Fruit fly (Drosophila melanogaster) whole organism, prepupa: ENCODE results near the gene CG8379.

Experiments used
- Blimp-1 ChIP-seq: fragments of 200-800 bp; sonication (Bioruptor generic); optimal IDR thresholded peaks from 3 replicates; lab custom pipeline; 2017; ENCODE audit warnings: missing biosample characterization, missing genetic modification characterization, mild to moderate bottlenecking, moderate library complexity, missing genetic modification reagents
- CG11294 ChIP-seq: fragments of 200-800 bp; sonication (Bioruptor generic); IDR thresholded peaks from 2 replicates; pipeline ENCODE4 v1.3.6; 2022; ENCODE audit warnings: missing biosample characterization, missing genetic modification characterization
- CG11762 ChIP-seq: fragments of 200-800 bp; sonication (Bioruptor generic); optimal IDR thresholded peaks from 3 replicates; lab custom pipeline; 2016; ENCODE audit warnings: missing biosample characterization, missing genetic modification characterization; ENCODE audit not compliant: insufficient read depth
- CG11902 ChIP-seq: fragments of 200-800 bp; sonication (Bioruptor generic); optimal IDR thresholded peaks from 3 replicates; lab custom pipeline; 2016; ENCODE audit warnings: missing biosample characterization, missing genetic modification characterization
- CG15336 ChIP-seq: fragments of 200-800 bp; sonication (Bioruptor generic); IDR thresholded peaks from 2 replicates; pipeline ENCODE4 v1.3.6; 2022; ENCODE audit warnings: missing biosample characterization, missing genetic modification characterization
- CG1621 ChIP-seq: fragments of 200-800 bp; sonication (Bioruptor generic); optimal IDR thresholded peaks from 3 replicates; lab custom pipeline; 2018; ENCODE audit warnings: missing biosample characterization, mild to moderate bottlenecking, missing genetic modification characterization
- CG16779 ChIP-seq: fragments of 200-800 bp; sonication (Bioruptor generic); optimal IDR thresholded peaks from 3 replicates; lab custom pipeline; 2017; ENCODE audit warnings: missing biosample characterization, mild to moderate bottlenecking, missing genetic modification characterization
- CG3032 ChIP-seq: fragments of 200-800 bp; optimal IDR thresholded peaks from 2 replicates; lab custom pipeline; 2019; ENCODE audit warnings: missing biosample characterization, mild to moderate bottlenecking, missing genetic modification characterization, moderate library complexity
- CG31627 ChIP-seq: fragments of 200-800 bp; sonication (Bioruptor generic); optimal IDR thresholded peaks from 3 replicates; lab custom pipeline; 2016; ENCODE audit warnings: missing biosample characterization, missing genetic modification characterization
- CG32006 ChIP-seq: fragments of 200-800 bp; sonication (Bioruptor generic); optimal IDR thresholded peaks from 3 replicates; lab custom pipeline; 2017; ENCODE audit warnings: missing biosample characterization, mild to moderate bottlenecking, missing genetic modification characterization
- CG34406 ChIP-seq: fragments of 200-800 bp; sonication (Bioruptor generic); optimal IDR thresholded peaks from 3 replicates; lab custom pipeline; 2016; ENCODE audit warnings: missing biosample characterization, missing genetic modification characterization
- CG3919 ChIP-seq: fragments of 200-800 bp; sonication (Bioruptor generic); optimal IDR thresholded peaks from 3 replicates; lab custom pipeline; 2016; ENCODE audit warnings: missing biosample characterization, missing genetic modification characterization
- CG6163 ChIP-seq: fragments of 200-800 bp; sonication (Bioruptor generic); IDR thresholded peaks from 3 replicates; pipeline ENCODE4 v1.3.6; 2022; ENCODE audit warnings: missing biosample characterization, missing genetic modification characterization
- CG6276 ChIP-seq: fragments of 200-800 bp; sonication (Bioruptor generic); optimal IDR thresholded peaks from 2 replicates; lab custom pipeline; 2017; ENCODE audit warnings: missing biosample characterization, mild to moderate bottlenecking, missing genetic modification characterization
- CG6792 ChIP-seq: fragments of 200-800 bp; sonication (Bioruptor generic); optimal IDR thresholded peaks from 3 replicates; lab custom pipeline; 2016; ENCODE audit warnings: missing biosample characterization, missing genetic modification characterization
- CG6808 ChIP-seq: fragments of 200-800 bp; sonication (Bioruptor generic); optimal IDR thresholded peaks from 3 replicates; lab custom pipeline; 2017; ENCODE audit warnings: missing biosample characterization, missing genetic modification characterization, mild to moderate bottlenecking, moderate library complexity, missing genetic modification reagents
- CG7368 ChIP-seq: fragments of 200-800 bp; sonication (Bioruptor generic); optimal IDR thresholded peaks from 3 replicates; lab custom pipeline; 2016; ENCODE audit warnings: missing biosample characterization, missing genetic modification characterization
- CG8319 ChIP-seq: fragments of 200-800 bp; sonication (Bioruptor generic); optimal IDR thresholded peaks from 3 replicates; lab custom pipeline; 2016; ENCODE audit warnings: missing biosample characterization, missing genetic modification characterization
- Eip78C ChIP-seq: fragments of 200-800 bp; sonication (Bioruptor generic); peaks from one replicate; lab custom pipeline; 2016; ENCODE audit warnings: missing biosample characterization, missing genetic modification characterization
- Eip93F ChIP-seq: fragments of 200-800 bp; sonication (Bioruptor generic); optimal IDR thresholded peaks from 2 replicates; lab custom pipeline; 2016; ENCODE audit warnings: missing biosample characterization, mild to moderate bottlenecking, missing genetic modification characterization
- Ets21C ChIP-seq: fragments of 200-800 bp; sonication (Bioruptor generic); optimal IDR thresholded peaks from 3 replicates; lab custom pipeline; 2016; ENCODE audit warnings: missing biosample characterization, missing genetic modification characterization
- Gug ChIP-seq: fragments of 200-800 bp; sonication (Bioruptor generic); IDR thresholded peaks from 2 replicates; pipeline ENCODE4 v1.3.6; 2022; ENCODE audit warnings: missing biosample characterization, missing genetic modification characterization
- Hr38 ChIP-seq: sonication (Bioruptor generic); optimal IDR thresholded peaks from 2 replicates; lab custom pipeline; 2016; ENCODE audit warnings: missing biosample characterization, missing genetic modification characterization
- Hr39 ChIP-seq: fragments of 200-800 bp; sonication (Bioruptor generic); optimal IDR thresholded peaks from 2 replicates; lab custom pipeline; 2016; ENCODE audit warnings: missing biosample characterization, missing genetic modification characterization
- Met ChIP-seq: fragments of 200-800 bp; sonication (Bioruptor generic); optimal IDR thresholded peaks from 3 replicates; lab custom pipeline; 2016; ENCODE audit warnings: missing biosample characterization, missing genetic modification characterization
- Smox ChIP-seq: fragments of 200-800 bp; sonication (Bioruptor generic); optimal IDR thresholded peaks from 3 replicates; lab custom pipeline; 2016; ENCODE audit warnings: missing biosample characterization, missing genetic modification characterization
- Sox102F ChIP-seq: fragments of 200-800 bp; sonication (Bioruptor generic); optimal IDR thresholded peaks from 2 replicates; lab custom pipeline; 2016; ENCODE audit warnings: missing biosample characterization, mild to moderate bottlenecking, missing genetic modification characterization
- Sox15 ChIP-seq: fragments of 200-800 bp; sonication (Bioruptor generic); optimal IDR thresholded peaks from 3 replicates; lab custom pipeline; 2016; ENCODE audit warnings: missing biosample characterization, missing genetic modification characterization
- achi ChIP-seq: fragments of 200-800 bp; sonication (Bioruptor generic); optimal IDR thresholded peaks from 3 replicates; lab custom pipeline; 2016; ENCODE audit warnings: missing biosample characterization, missing genetic modification characterization
- acj6 ChIP-seq: fragments of 200-800 bp; sonication (Bioruptor generic); optimal IDR thresholded peaks from 3 replicates; lab custom pipeline; 2016; ENCODE audit warnings: missing biosample characterization, missing genetic modification characterization
- eg ChIP-seq: fragments of 200-800 bp; sonication (Bioruptor generic); IDR thresholded peaks from 3 replicates; pipeline ENCODE4 v1.3.6; 2022; ENCODE audit warnings: missing biosample characterization, missing genetic modification characterization
- esn ChIP-seq: fragments of 200-800 bp; sonication (Bioruptor generic); optimal IDR thresholded peaks from 2 replicates; lab custom pipeline; 2016; ENCODE audit warnings: missing biosample characterization, mild to moderate bottlenecking, missing genetic modification characterization, moderate library complexity
- fd59A ChIP-seq: fragments of 200-800 bp; sonication (Bioruptor generic); optimal IDR thresholded peaks from 2 replicates; lab custom pipeline; 2017; ENCODE audit warnings: missing biosample characterization, mild to moderate bottlenecking, missing genetic modification characterization, missing genetic modification reagents
- fd85E ChIP-seq: fragments of 200-800 bp; sonication (Bioruptor generic); optimal IDR thresholded peaks from 3 replicates; lab custom pipeline; 2016; ENCODE audit warnings: missing biosample characterization, missing genetic modification characterization
- fkh ChIP-seq: fragments of 200-800 bp; sonication (Bioruptor generic); optimal IDR thresholded peaks from 3 replicates; lab custom pipeline; 2017; ENCODE audit warnings: missing biosample characterization, mild to moderate bottlenecking, missing genetic modification characterization, moderate library complexity
- lz ChIP-seq: fragments of 200-800 bp; sonication (Bioruptor generic); optimal IDR thresholded peaks from 3 replicates; lab custom pipeline; 2016; ENCODE audit warnings: missing biosample characterization, missing genetic modification characterization
- net ChIP-seq: fragments of 200-800 bp; sonication (Bioruptor generic); optimal IDR thresholded peaks from 3 replicates; lab custom pipeline; 2016; ENCODE audit warnings: missing biosample characterization, missing genetic modification characterization
- pdm3 ChIP-seq: fragments of 200-800 bp; sonication (Bioruptor generic); optimal IDR thresholded peaks from 3 replicates; lab custom pipeline; 2016; ENCODE audit warnings: missing biosample characterization, missing genetic modification characterization
- salr ChIP-seq, 2 experiments: fragments of 200-800 bp; sonication (Bioruptor generic); optimal IDR thresholded peaks; 3 replicates each; lab custom pipeline; 2016 to 2018; ENCODE audit warnings: missing biosample characterization in 2 of 2, missing genetic modification characterization in 2 of 2, mild to moderate bottlenecking in 1 of 2
- spab ChIP-seq: fragments of 200-800 bp; sonication (Bioruptor generic); optimal IDR thresholded peaks from 2 replicates; lab custom pipeline; 2017; ENCODE audit warnings: missing biosample characterization, mild to moderate bottlenecking, missing genetic modification characterization, missing genetic modification reagents
- ss ChIP-seq, 2 experiments: fragments of 200-800 bp; sonication (Bioruptor generic); optimal IDR thresholded peaks; 2 replicates in 1 of 2; 3 replicates in 1 of 2; lab custom pipeline; 2017 to 2018; ENCODE audit warnings: mild to moderate bottlenecking in 2 of 2, missing biosample characterization in 2 of 2, missing genetic modification characterization in 2 of 2, moderate library complexity in 1 of 2
- svp ChIP-seq: fragments of 200-800 bp; sonication (Bioruptor generic); peaks from one replicate; lab custom pipeline; 2016; ENCODE audit warnings: missing biosample characterization, missing genetic modification characterization
- topi ChIP-seq: fragments of 200-800 bp; sonication (Bioruptor generic); optimal IDR thresholded peaks from 3 replicates; lab custom pipeline; 2016; ENCODE audit warnings: missing biosample characterization, missing genetic modification characterization
- vri ChIP-seq: fragments of 200-800 bp; sonication (Bioruptor generic); optimal IDR thresholded peaks from 3 replicates; lab custom pipeline; 2016; ENCODE audit warnings: missing biosample characterization, mild to moderate bottlenecking, missing genetic modification characterization

Gene CG8379

DNA sequence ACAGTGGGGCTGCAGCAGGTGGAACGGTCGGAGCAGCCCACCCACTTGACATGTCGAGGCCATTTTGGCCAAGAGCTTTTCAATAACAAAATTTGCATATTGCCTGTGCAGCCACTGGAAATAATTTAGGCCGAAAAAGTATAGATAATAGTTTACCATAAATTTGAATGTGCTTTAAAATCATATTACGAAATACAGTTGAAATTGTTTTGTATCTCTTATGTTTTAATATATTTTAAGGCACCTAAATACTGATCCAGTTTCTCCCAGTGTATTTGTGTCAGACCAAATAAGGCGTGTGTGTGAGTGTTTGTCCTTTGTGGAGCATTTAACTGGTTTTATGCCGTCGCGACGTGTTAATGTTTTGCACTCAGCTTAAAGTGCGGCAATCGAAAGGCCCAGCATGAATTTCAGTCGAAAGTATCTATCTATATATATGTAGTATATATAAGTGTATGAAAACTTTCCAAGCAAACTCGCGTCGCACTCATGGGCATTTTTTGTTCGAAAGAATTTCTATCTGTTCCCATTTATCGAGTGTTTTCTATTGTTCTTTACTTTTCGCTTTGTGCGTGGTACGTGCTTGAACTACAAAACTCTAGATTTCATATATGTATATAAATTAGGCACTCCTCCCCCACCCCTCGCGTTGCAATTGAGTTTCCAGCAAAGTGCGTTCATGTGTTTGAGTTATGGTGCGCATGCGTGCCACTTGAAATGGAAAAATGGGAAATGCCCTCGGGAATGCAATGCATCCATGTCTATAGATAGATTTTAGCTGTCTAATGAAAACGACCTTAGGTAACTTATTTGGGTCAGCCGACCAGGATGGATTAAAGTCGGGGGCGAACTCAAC lies 25.4 kb downstream of the CG8379 start (continued):
- TF ChIP-seq CG11294 (GFP tag; lab: Robert Waterston, UW) (peak; percentile 54; the same call in 1 of the 2 replicates), CG32006 (GFP tag; lab: Kevin White, UChicago) (peak; percentile 73), CG6792 (GFP tag; lab: Kevin White, UChicago) (peak; percentile 55), ss (GFP tag; optimal IDR thresholded peaks at IDR 0.05; lab: Kevin White, UChicago) (peak in 1 of 2 experiments; percentile 50), Smox (GFP tag; lab: Kevin White, UChicago) (peak; percentile 45), topi (GFP tag; lab: Kevin White, UChicago) (peak; percentile 48), Eip93F (no peak), acj6 (peak; percentile 50), Ets21C (GFP tag; lab: Kevin White, UChicago) (no peak), Sox102F (GFP tag; lab: Kevin White, UChicago) (peak; percentile 60), CG6163 (GFP tag; lab: Robert Waterston, UW) (peak; percentile 72), fkh (GFP tag; lab: Kevin White, UChicago) (no peak), Sox15 (peak; percentile 28), Blimp-1 (GFP tag; lab: Kevin White, UChicago) (no peak), Hr39 (GFP tag; lab: Kevin White, UChicago) (peak; percentile 49), fd59A (GFP tag; lab: Kevin White, UChicago) (peak; percentile 2), CG16779 (no peak), CG6276 (GFP tag; lab: Kevin White, UChicago) (peak; percentile 52), Gug (peak; percentile 48; the same call in 1 of the 2 replicates), Eip78C (GFP tag; lab: Kevin White, UChicago) (peak; percentile 87), CG15336 (GFP tag; lab: Robert Waterston, UW) (peak; percentile 76), CG6808 (peak; percentile 43), CG31627 (peak; percentile 49), CG8319 (peak; percentile 23), CG34406 (GFP tag; lab: Kevin White, UChicago) (peak; percentile 49), achi (GFP tag; lab: Kevin White, UChicago) (peak; percentile 62), spab (GFP tag; lab: Kevin White, UChicago) (peak; percentile 55), esn (GFP tag; lab: Kevin White, UChicago) (peak; percentile 63)

DNA sequence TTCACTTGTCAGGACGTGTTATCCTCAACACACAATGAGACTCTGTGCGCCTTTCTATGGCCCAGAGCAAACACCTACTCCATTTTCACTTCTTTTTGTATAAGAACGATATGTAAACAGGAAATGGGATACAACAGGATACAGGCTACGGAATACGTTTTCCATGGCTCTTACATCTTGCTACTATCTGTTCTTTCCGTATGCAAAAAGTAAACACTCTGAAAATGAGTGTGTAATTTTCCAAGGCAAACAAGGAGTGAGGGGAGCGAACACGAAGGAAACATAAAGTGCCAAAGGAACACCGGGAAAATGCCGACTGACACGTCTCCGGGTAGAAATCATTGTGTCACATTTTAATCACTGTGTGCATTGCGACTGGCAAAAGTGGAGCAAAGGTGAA lies 26.4 kb downstream of the CG8379 start:
- TF ChIP-seq Hr39 (GFP tag; lab: Kevin White, UChicago), result no peak
- no peak for TF ChIP-seq fd85E (GFP tag; lab: Kevin White, UChicago)
- peak; percentile 66 for TF ChIP-seq fkh (GFP tag; lab: Kevin White, UChicago)
- TF ChIP-seq CG6276 (GFP tag; lab: Kevin White, UChicago), result no peak
- TF ChIP-seq, all 60 proteins: peak for 1

DNA sequence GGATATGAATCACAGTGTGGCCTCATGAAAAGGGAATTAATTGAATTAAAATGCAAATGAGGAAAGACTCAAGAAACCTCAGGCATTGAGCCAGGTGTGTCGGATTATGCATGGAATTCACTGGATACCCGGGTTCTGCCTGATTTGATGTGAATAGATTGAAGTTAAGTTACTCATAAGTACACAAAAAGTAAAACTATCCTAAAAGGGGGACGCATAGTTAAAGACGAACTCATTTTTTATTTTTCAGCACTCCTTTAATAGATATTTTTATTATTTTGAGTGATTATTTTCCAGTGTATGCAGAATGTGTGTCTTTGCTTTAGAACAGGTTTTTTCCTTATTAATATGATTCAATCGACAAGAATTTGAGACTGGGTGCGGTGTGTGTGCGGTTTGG lies 29.0 kb downstream of the CG8379 start:
- no peak for TF ChIP-seq Hr38 (GFP tag; lab: Kevin White, UChicago)
- TF ChIP-seq CG6276 (GFP tag; lab: Kevin White, UChicago), result no peak
- TF ChIP-seq svp (GFP tag; lab: Kevin White, UChicago), result peak; percentile 77
- no peak for TF ChIP-seq net (GFP tag; lab: Kevin White, UChicago)
- TF ChIP-seq CG11762 (GFP tag; lab: Kevin White, UChicago), result no peak
- TF ChIP-seq salr (GFP tag; optimal IDR thresholded peaks at IDR 0.05; lab: Kevin White, UChicago), result no peak
- TF ChIP-seq eg (GFP tag; lab: Robert Waterston, UW), result peak; percentile 64; the same call in 2 of the 3 replicates
- TF ChIP-seq Eip93F, result no peak
- no peak for TF ChIP-seq spab (GFP tag; lab: Kevin White, UChicago)
- TF ChIP-seq CG3032 (tag; lab: Kevin White, UChicago), result no peak
- no peak for TF ChIP-seq fd85E (GFP tag; lab: Kevin White, UChicago)
- peak; percentile 25 for TF ChIP-seq CG3919 (GFP tag; lab: Kevin White, UChicago)
- TF ChIP-seq vri (GFP tag; lab: Kevin White, UChicago), result peak; percentile 28
- no peak for TF ChIP-seq fd59A (GFP tag; lab: Kevin White, UChicago)
- TF ChIP-seq ss (GFP tag; optimal IDR thresholded peaks at IDR 0.05; lab: Kevin White, UChicago), result no peak
- TF ChIP-seq lz (GFP tag; lab: Kevin White, UChicago), result peak; percentile 42
- TF ChIP-seq CG34406 (GFP tag; lab: Kevin White, UChicago), result peak; percentile 5
- TF ChIP-seq fkh (GFP tag; lab: Kevin White, UChicago), result no peak
- peak; percentile 20 for TF ChIP-seq pdm3 (GFP tag; lab: Kevin White, UChicago)
- peak; percentile 31 for TF ChIP-seq CG32006 (GFP tag; lab: Kevin White, UChicago)
- peak; percentile 63 for TF ChIP-seq Met (GFP tag; lab: Kevin White, UChicago)
- TF ChIP-seq CG11902 (GFP tag; lab: Kevin White, UChicago), result no peak
- TF ChIP-seq Sox102F (GFP tag; lab: Kevin White, UChicago), result peak; percentile 28
- no peak for TF ChIP-seq CG1621 (tag; lab: Kevin White, UChicago)
- TF ChIP-seq Sox15, result no peak
- TF ChIP-seq Hr39 (GFP tag; lab: Kevin White, UChicago), result peak; percentile 54
- TF ChIP-seq CG7368 (GFP tag; lab: Kevin White, UChicago), result no peak
- no peak for TF ChIP-seq CG16779
